Worm (Caenorhabditis elegans) whole organism, L1 larva: ENCODE results near the gene M60.6.

Experiments used
- C16A3.4 ChIP-seq: fragments of 150-350 bp; optimal IDR thresholded peaks from 2 replicates; lab custom pipeline; 2014; ENCODE audit warnings: missing biosample characterization, missing genetic modification characterization
- Y116A8C.19 ChIP-seq: sonication (generic microtip); optimal IDR thresholded peaks from 2 replicates; lab custom pipeline; 2016; ENCODE audit warnings: missing compliant biosample characterization, missing genetic modification characterization, borderline replicate concordance
- aha-1 ChIP-seq: fragments of 150-350 bp; optimal IDR thresholded peaks from 2 replicates; lab custom pipeline; 2014; ENCODE audit warnings: missing biosample characterization, missing genetic modification characterization
- ama-1 ChIP-seq: fragments of 150-350 bp; optimal IDR thresholded peaks from 2 replicates; lab custom pipeline; 2014
- blmp-1 ChIP-seq: fragments of 150-350 bp; optimal IDR thresholded peaks from 2 replicates; lab custom pipeline; 2014; ENCODE audit warnings: missing biosample characterization, missing genetic modification characterization
- ceh-88 ChIP-seq: fragments of 200-800 bp; sonication (Bioruptor generic); IDR thresholded peaks from 2 replicates; pipeline ENCODE4 v1.3.6; 2022; ENCODE audit warnings: missing genetic modification characterization, missing compliant biosample characterization
- ces-1 ChIP-seq: fragments of 150-350 bp; optimal IDR thresholded peaks from 2 replicates; lab custom pipeline; 2014; ENCODE audit warnings: missing biosample characterization, missing genetic modification reagents, missing genetic modification characterization
- efl-1 ChIP-seq, 4 experiments: fragments of 150-350 bp; optimal IDR thresholded peaks in 3 of 4; peaks in 1 of 4; 1 replicate in 1 of 4; 2 replicates in 3 of 4; lab custom pipeline; 2014; ENCODE audit warnings: missing biosample characterization in 2 of 4, missing genetic modification characterization in 2 of 4, missing genetic modification reagents in 2 of 4
- egl-27 ChIP-seq, 2 experiments: fragments of 150-350 bp in 1 of 2; sonication (generic microtip); optimal IDR thresholded peaks; 3 replicates each; lab custom pipeline; 2017 to 2018; ENCODE audit warnings: missing biosample characterization in 2 of 2, missing genetic modification characterization in 2 of 2, missing genetic modification reagents in 2 of 2
- elt-2 ChIP-seq: sonication (generic microtip); optimal IDR thresholded peaks from 2 replicates; lab custom pipeline; 2016; ENCODE audit warnings: missing genetic modification characterization, mild to moderate bottlenecking, inconsistent platforms, missing compliant biosample characterization, missing genetic modification reagents
- elt-3 ChIP-seq, 6 experiments: fragments of 150-350 bp in 1 of 6; sonication (generic microtip); optimal IDR thresholded peaks; 2 replicates each; lab custom pipeline; 2017 to 2018; ENCODE audit warnings: missing biosample characterization in 6 of 6, missing genetic modification characterization in 6 of 6, inconsistent platforms in 1 of 6
- ets-5 ChIP-seq: fragments of 200-800 bp; sonication (Bioruptor generic); IDR thresholded peaks from 2 replicates; pipeline ENCODE4 v1.3.6; 2022; ENCODE audit warnings: missing genetic modification characterization, missing compliant biosample characterization
- fkh-10 ChIP-seq: sonication (generic microtip); optimal IDR thresholded peaks from 2 replicates; lab custom pipeline; 2017; ENCODE audit warnings: missing biosample characterization, missing genetic modification reagents, missing genetic modification characterization
- fkh-8 ChIP-seq: sonication (generic microtip); optimal IDR thresholded peaks from 2 replicates; lab custom pipeline; 2016; ENCODE audit warnings: mild to moderate bottlenecking, missing genetic modification characterization, missing compliant biosample characterization
- fos-1 ChIP-seq: fragments of 150-350 bp; optimal IDR thresholded peaks from 2 replicates; lab custom pipeline; 2014; ENCODE audit warnings: missing biosample characterization, missing genetic modification characterization
- hlh-17 ChIP-seq: fragments of 200-800 bp; sonication (Bioruptor generic); optimal IDR thresholded peaks from 2 replicates; lab custom pipeline; 2018; ENCODE audit warnings: missing genetic modification characterization, mild to moderate bottlenecking, missing compliant biosample characterization, moderate library complexity, borderline replicate concordance
- hpl-2 ChIP-seq: fragments of 150-350 bp; optimal IDR thresholded peaks from 2 replicates; lab custom pipeline; 2014; ENCODE audit warnings: missing biosample characterization, missing genetic modification reagents, missing genetic modification characterization
- jun-1 ChIP-seq: fragments of 150-350 bp; optimal IDR thresholded peaks from 2 replicates; lab custom pipeline; 2014; ENCODE audit warnings: missing biosample characterization, missing genetic modification reagents, missing genetic modification characterization
- lin-14 ChIP-seq: fragments of 200-800 bp; sonication (Bioruptor generic); optimal IDR thresholded peaks from 2 replicates; lab custom pipeline; 2018; ENCODE audit warnings: mild to moderate bottlenecking, missing genetic modification characterization, moderate library complexity, missing compliant biosample characterization
- lin-15B ChIP-seq: fragments of 150-350 bp; sonication (generic microtip); optimal IDR thresholded peaks from 3 replicates; lab custom pipeline; 2014; ENCODE audit warnings: missing biosample characterization, missing genetic modification characterization
- lin-35 ChIP-seq, 2 experiments: fragments of 150-350 bp; optimal IDR thresholded peaks; 2 replicates each; lab custom pipeline; 2014; ENCODE audit warnings: missing biosample characterization in 2 of 2, missing genetic modification characterization in 2 of 2, missing genetic modification reagents in 2 of 2
- lin-39 ChIP-seq: fragments of 150-350 bp; optimal IDR thresholded peaks from 2 replicates; lab custom pipeline; 2014; ENCODE audit warnings: missing biosample characterization, missing genetic modification reagents, missing genetic modification characterization
- lir-3 ChIP-seq: sonication (generic microtip); optimal IDR thresholded peaks from 2 replicates; lab custom pipeline; 2016; ENCODE audit warnings: mild to moderate bottlenecking, missing genetic modification characterization, moderate library complexity, missing compliant biosample characterization; ENCODE audit not compliant: poor library complexity
- mdl-1 ChIP-seq, 2 experiments: fragments of 150-350 bp; optimal IDR thresholded peaks; 2 replicates each; lab custom pipeline; 2014 to 2017; ENCODE audit warnings: missing biosample characterization in 2 of 2, missing genetic modification characterization in 2 of 2, inconsistent platforms in 1 of 2
- nhr-11 ChIP-seq: fragments of 150-350 bp; optimal IDR thresholded peaks from 2 replicates; lab custom pipeline; 2014; ENCODE audit warnings: missing biosample characterization, missing genetic modification characterization
- nhr-19 ChIP-seq: fragments of 200-800 bp; sonication (Bioruptor generic); conservative IDR thresholded peaks from 2 replicates; pipeline ENCODE4 v1.3.6; 2022; ENCODE audit warnings: missing genetic modification characterization, missing compliant biosample characterization
- nhr-20 ChIP-seq: sonication (generic microtip); optimal IDR thresholded peaks from 2 replicates; lab custom pipeline; 2016; ENCODE audit warnings: mild to moderate bottlenecking, missing genetic modification characterization, missing compliant biosample characterization
- nhr-47 ChIP-seq: sonication (generic microtip); optimal IDR thresholded peaks from 2 replicates; lab custom pipeline; 2016; ENCODE audit warnings: mild to moderate bottlenecking, missing genetic modification characterization, moderate library complexity, missing compliant biosample characterization
- nhr-71 ChIP-seq: sonication (generic microtip); optimal IDR thresholded peaks from 2 replicates; lab custom pipeline; 2016; ENCODE audit warnings: mild to moderate bottlenecking, missing genetic modification characterization, moderate library complexity, missing compliant biosample characterization
- nhr-76 ChIP-seq: sonication (generic microtip); optimal IDR thresholded peaks from 2 replicates; lab custom pipeline; 2017; ENCODE audit warnings: missing biosample characterization, missing genetic modification characterization
- nhr-85 ChIP-seq: sonication (generic microtip); peaks from one replicate; lab custom pipeline; 2016; ENCODE audit warnings: missing genetic modification characterization, inconsistent platforms, missing compliant biosample characterization
- nhr-90 ChIP-seq: sonication (generic microtip); optimal IDR thresholded peaks from 2 replicates; lab custom pipeline; 2016; ENCODE audit warnings: mild to moderate bottlenecking, missing genetic modification characterization, missing compliant biosample characterization; ENCODE audit not compliant: poor library complexity
- pag-3 ChIP-seq: sonication (generic microtip); optimal IDR thresholded peaks from 2 replicates; lab custom pipeline; 2017; ENCODE audit warnings: missing genetic modification characterization, mild to moderate bottlenecking, missing compliant biosample characterization, antibody characterized with exemption, borderline replicate concordance; ENCODE audit not compliant: insufficient read depth
- pqm-1 ChIP-seq: sonication (generic microtip); optimal IDR thresholded peaks from 3 replicates; lab custom pipeline; 2017; ENCODE audit warnings: missing biosample characterization, missing genetic modification characterization
- skn-1 ChIP-seq: fragments of 150-350 bp; optimal IDR thresholded peaks from 2 replicates; lab custom pipeline; 2014; ENCODE audit warnings: missing biosample characterization, missing genetic modification characterization
- sup-37 ChIP-seq: fragments of 200-800 bp; sonication (Bioruptor generic); optimal IDR thresholded peaks from 2 replicates; lab custom pipeline; 2018; ENCODE audit warnings: mild to moderate bottlenecking, missing genetic modification characterization, missing compliant biosample characterization
- tlp-1 ChIP-seq: fragments of 150-350 bp; optimal IDR thresholded peaks from 2 replicates; lab custom pipeline; 2014; ENCODE audit warnings: missing biosample characterization, missing genetic modification characterization
- unc-130 ChIP-seq: fragments of 150-350 bp; optimal IDR thresholded peaks from 2 replicates; lab custom pipeline; 2017; ENCODE audit warnings: missing biosample characterization, missing genetic modification characterization, inconsistent platforms
- vab-15 ChIP-seq: sonication (generic microtip); optimal IDR thresholded peaks from 2 replicates; lab custom pipeline; 2017; ENCODE audit warnings: missing genotype, mild to moderate bottlenecking, missing genetic modification characterization, missing compliant biosample characterization
- xbp-1 ChIP-seq: sonication (generic microtip); optimal IDR thresholded peaks from 2 replicates; lab custom pipeline; 2016; ENCODE audit warnings: missing genetic modification characterization, missing compliant biosample characterization
- zag-1 ChIP-seq: fragments of 150-350 bp; optimal IDR thresholded peaks from 2 replicates; lab custom pipeline; 2014; ENCODE audit warnings: missing biosample characterization, missing genetic modification characterization

M60.6 gene

ce11 chrX:8255433-8255832, 3.2 kb upstream of the M60.6 start:
- no peak for TF ChIP-seq efl-1 (optimal IDR thresholded peaks at IDR 0.05; lab: Kevin White, UChicago)
- peak in 1 of 2 experiments; percentile 90 for TF ChIP-seq efl-1 (GFP tag; optimal IDR thresholded peaks at IDR 0.05 in 1 of 2; lab: Kevin White, UChicago)
- no peak for TF ChIP-seq nhr-19 (GFP tag; lab: Robert Waterston, UW)
- TF ChIP-seq blmp-1 (tag; lab: Kevin White, UChicago) = peak; percentile 95
- peak; percentile 42 for TF ChIP-seq skn-1
- TF ChIP-seq lin-14 (GFP tag; lab: Kevin White, UChicago) = peak; percentile 67
- peak in 1 of 6 experiments; percentile 70 for TF ChIP-seq elt-3 (tag; optimal IDR thresholded peaks at IDR 0.05; lab: Kevin White, UChicago)
- TF ChIP-seq sup-37 (GFP tag; lab: Kevin White, UChicago) = no peak
- peak; percentile 85 for TF ChIP-seq nhr-85

- TF ChIP-seq efl-1 (optimal IDR thresholded peaks at IDR 0.05; lab: Kevin White, UChicago) (no peak), efl-1 (GFP tag; optimal IDR thresholded peaks at IDR 0.05 in 1 of 2; lab: Kevin White, UChicago) (no peak), zag-1 (tag; lab: Kevin White, UChicago) (no peak), fkh-8 (tag; lab: Kevin White, UChicago) (no peak), Y116A8C.19 (tag; lab: Kevin White, UChicago) (no peak), hlh-17 (GFP tag; lab: Kevin White, UChicago) (no peak), egl-27 (tag; optimal IDR thresholded peaks at IDR 0.05; lab: Kevin White, UChicago) (no peak), vab-15 (tag; lab: Kevin White, UChicago) (no peak), nhr-11 (tag; lab: Kevin White, UChicago) (no peak), mdl-1 (tag; optimal IDR thresholded peaks at IDR 0.05; lab: Kevin White, UChicago) (no peak), nhr-20 (tag; lab: Kevin White, UChicago) (no peak), hpl-2 (no peak)
These were observed 5.2 kb downstream of the M60.6 start for ce11 chrX:8247088-8247487.

- TF ChIP-seq nhr-47 (tag; lab: Kevin White, UChicago) (no peak), elt-2 (peak; percentile 62)
These were observed 6.1 kb downstream of the M60.6 start, which contains the start of gene kqt-2 for ce11 chrX:8246126-8246525. Gene kqt-2 (minus strand): TSS chrX:8246369.

DNA sequence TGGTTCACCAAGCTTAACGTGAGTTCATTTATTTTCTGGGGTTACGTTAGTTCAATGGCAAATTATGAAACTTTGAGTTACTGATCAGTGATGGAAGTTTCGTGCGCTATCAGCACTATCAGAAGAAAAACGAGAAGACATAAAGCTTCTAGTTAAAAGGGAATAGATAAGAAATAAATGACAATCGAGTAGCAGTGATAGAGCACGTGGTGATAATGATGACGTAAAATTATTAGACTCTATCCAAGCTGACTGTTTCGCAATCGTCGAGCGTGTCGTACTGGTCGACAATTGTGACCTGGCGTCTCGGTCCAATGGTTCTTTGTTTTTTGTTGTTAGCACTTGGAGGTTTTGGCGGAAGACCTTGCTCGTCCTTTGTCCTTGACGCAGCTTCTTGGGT, 9.1 kb downstream of the M60.6 start:
- TF ChIP-seq jun-1 (peak; percentile 52), xbp-1 (tag; lab: Kevin White, UChicago) (peak; percentile 12), lin-35 (GFP tag; optimal IDR thresholded peaks at IDR 0.05; lab: Kevin White, UChicago) (peak in 1 of 2 experiments; percentile 44), hpl-2 (peak; percentile 6), elt-2 (peak; percentile 93), pqm-1 (tag; lab: Kevin White, UChicago) (peak; percentile 61), lin-15B (tag; lab: Kevin White, UChicago) (no peak), fkh-10 (GFP tag; lab: Kevin White, UChicago) (no peak), skn-1 (no peak), pag-3 (tag; lab: Kevin White, UChicago) (no peak), lir-3 (no peak), blmp-1 (tag; lab: Kevin White, UChicago) (no peak), tlp-1 (tag; lab: Kevin White, UChicago) (peak; percentile 37), ces-1 (GFP tag; lab: Kevin White, UChicago) (no peak), aha-1 (tag; lab: Kevin White, UChicago) (no peak), nhr-76 (tag; lab: Kevin White, UChicago) (no peak), nhr-20 (tag; lab: Kevin White, UChicago) (peak; percentile 14), efl-1 (optimal IDR thresholded peaks at IDR 0.05; lab: Kevin White, UChicago) (no peak), efl-1 (GFP tag; optimal IDR thresholded peaks at IDR 0.05 in 1 of 2; lab: Kevin White, UChicago) (no peak), mdl-1 (tag; optimal IDR thresholded peaks at IDR 0.05; lab: Kevin White, UChicago) (peak in 1 of 2 experiments; percentile 44)

DNA sequence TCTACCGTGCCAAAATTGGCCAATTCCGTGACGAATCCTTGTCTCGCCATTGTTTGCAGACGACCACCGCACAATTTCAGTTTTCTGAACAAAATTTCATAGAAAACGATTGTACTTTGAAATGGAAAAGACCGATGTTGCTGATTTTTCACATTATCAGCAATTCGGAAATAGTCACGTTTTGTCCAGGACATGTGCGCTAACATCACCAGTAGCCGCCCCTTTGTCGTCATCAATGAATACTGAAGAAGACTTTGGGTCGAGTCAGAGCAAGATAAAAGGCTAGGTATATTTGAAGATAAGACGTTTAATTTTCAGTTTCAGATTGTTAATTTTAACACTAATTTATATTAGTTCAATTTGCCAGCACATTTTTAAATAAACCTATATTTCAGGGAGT, 10.4 kb downstream of the M60.6 start, which contains the start of gene endu-2:
endu-2 (plus strand) TSS at position 396 of the 400 bp plus-strand sequence.
- TF ChIP-seq ama-1 = no peak
- TF ChIP-seq lir-3 = no peak
- no peak for TF ChIP-seq nhr-85
- no peak for TF ChIP-seq fkh-10 (GFP tag; lab: Kevin White, UChicago)
- TF ChIP-seq C16A3.4 (tag; lab: Kevin White, UChicago) = no peak
- TF ChIP-seq nhr-90 (tag; lab: Kevin White, UChicago) = peak; percentile 5
- no peak for TF ChIP-seq nhr-76 (tag; lab: Kevin White, UChicago)
- TF ChIP-seq aha-1 (tag; lab: Kevin White, UChicago) = no peak
- no peak for TF ChIP-seq sup-37 (GFP tag; lab: Kevin White, UChicago)
- TF ChIP-seq ceh-88 (GFP tag; lab: Robert Waterston, UW) = no peak
- no peak for TF ChIP-seq elt-3 (tag; optimal IDR thresholded peaks at IDR 0.05; lab: Kevin White, UChicago)
- TF ChIP-seq mdl-1 (tag; optimal IDR thresholded peaks at IDR 0.05; lab: Kevin White, UChicago) = peak in 1 of 2 experiments; percentile 50
- TF ChIP-seq lin-15B (tag; lab: Kevin White, UChicago) = no peak
- no peak for TF ChIP-seq ets-5
- no peak for TF ChIP-seq nhr-20 (tag; lab: Kevin White, UChicago)
- peak; percentile 29 for TF ChIP-seq nhr-71
- TF ChIP-seq lin-39 (tag; lab: Kevin White, UChicago) = no peak
- no peak for TF ChIP-seq ces-1 (GFP tag; lab: Kevin White, UChicago)
- TF ChIP-seq unc-130 (tag; lab: Kevin White, UChicago) = no peak
- peak in 1 of 2 experiments; percentile 3 for TF ChIP-seq lin-35 (GFP tag; optimal IDR thresholded peaks at IDR 0.05; lab: Kevin White, UChicago)
- TF ChIP-seq fos-1 = no peak
